Worm (Caenorhabditis elegans): ENCODE results near the gene C18G1.7.

DNA sequence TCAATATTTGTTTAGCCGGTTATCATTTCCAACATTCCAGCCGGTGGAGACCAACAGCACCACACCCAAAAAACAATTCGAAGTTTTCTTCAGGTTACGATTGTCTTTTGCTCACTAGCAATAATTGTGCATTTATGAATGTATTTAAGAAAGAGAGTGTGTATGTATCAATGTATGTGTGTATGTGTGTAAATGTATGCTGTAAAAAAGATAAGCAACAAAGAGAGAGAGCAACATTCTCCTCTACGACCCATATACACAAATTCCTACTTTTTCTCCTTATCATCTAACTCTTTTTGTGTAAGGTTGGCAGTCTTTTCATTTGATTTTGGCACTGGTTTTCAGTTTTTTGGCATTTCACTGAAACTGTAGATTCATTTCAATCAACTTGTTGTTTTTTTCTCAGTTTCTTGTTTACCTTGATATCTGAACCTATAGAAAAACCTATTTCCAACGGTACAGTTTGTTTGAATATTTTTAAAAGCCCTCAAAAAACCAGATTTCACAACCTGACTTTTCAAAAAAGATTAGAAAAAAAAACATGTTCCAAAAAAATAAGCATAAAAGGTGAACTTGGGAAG is 24.4 kb upstream of the C18G1.7 start:
- TF ChIP-seq eyg-1 (tag; optimal IDR thresholded peaks at IDR 0.05) (no peak), lin-11 (tag; optimal IDR thresholded peaks at IDR 0.05) (no peak), unc-55 (GFP tag; optimal IDR thresholded peaks at IDR 0.05) (no peak), pha-4 (tag; optimal IDR thresholded peaks at IDR 0.05) (no peak)
